Fruit fly (Drosophila melanogaster) whole organism, embryonic: ENCODE data around the gene ohgt.

ENCODE experiments used
- CG10979 ChIP-seq: fragments of 200-800 bp; sonication (Bioruptor generic); optimal IDR thresholded peaks from 2 replicates; lab custom pipeline; 2018; ENCODE audit warnings: missing biosample characterization, mild to moderate bottlenecking, missing genetic modification characterization, moderate library complexity
- CG14860 ChIP-seq: fragments of 200-800 bp; sonication (Bioruptor generic); IDR thresholded peaks from 3 replicates; pipeline ENCODE4 v1.3.6; 2022; ENCODE audit warnings: missing biosample characterization, missing genetic modification characterization; ENCODE audit not compliant: partially characterized antibody
- CG16815 ChIP-seq: fragments of 200-800 bp; sonication (Bioruptor generic); optimal IDR thresholded peaks from 3 replicates; lab custom pipeline; 2017; ENCODE audit warnings: missing biosample characterization, mild to moderate bottlenecking, missing genetic modification characterization
- CG34422 ChIP-seq: fragments of 200-800 bp; sonication (Bioruptor generic); IDR thresholded peaks from 3 replicates; pipeline ENCODE4 v1.3.6; 2022; ENCODE audit warnings: missing biosample characterization, missing genetic modification characterization
- CG7839 ChIP-seq: fragments of 200-800 bp; sonication (Bioruptor generic); optimal IDR thresholded peaks from 3 replicates; lab custom pipeline; 2018; ENCODE audit warnings: missing biosample characterization, mild to moderate bottlenecking, missing genetic modification characterization, moderate library complexity
- Sin3A ChIP-seq: fragments of >200 bp; optimal IDR thresholded peaks from 2 replicates; lab custom pipeline; 2018
- crc ChIP-seq: fragments of 200-800 bp; sonication (Bioruptor generic); optimal IDR thresholded peaks from 2 replicates; lab custom pipeline; 2016; ENCODE audit warnings: missing biosample characterization, missing genetic modification characterization

- TF ChIP-seq crc (GFP tag; lab: Kevin White, UChicago) (no peak), CG10979 (tag; lab: Kevin White, UChicago) (no peak), CG34422 (GFP tag; lab: Robert Waterston, UW) (no peak), CG16815 (no peak), Sin3A (lab: Kevin White, UChicago) (no peak), CG7839 (tag; lab: Kevin White, UChicago) (no peak), CG14860 (GFP tag; lab: Robert Waterston, UW) (no peak)
Measured at dm6 chr3R:10086683-10087082, 37.7 kb downstream of the ohgt start.
